Fruit fly (Drosophila melanogaster): ENCODE measurements around the gene roq.
A peak's percentile ranks its signal among the peaks of the same experiment; 100 is the strongest.

The roq gene

DNA sequence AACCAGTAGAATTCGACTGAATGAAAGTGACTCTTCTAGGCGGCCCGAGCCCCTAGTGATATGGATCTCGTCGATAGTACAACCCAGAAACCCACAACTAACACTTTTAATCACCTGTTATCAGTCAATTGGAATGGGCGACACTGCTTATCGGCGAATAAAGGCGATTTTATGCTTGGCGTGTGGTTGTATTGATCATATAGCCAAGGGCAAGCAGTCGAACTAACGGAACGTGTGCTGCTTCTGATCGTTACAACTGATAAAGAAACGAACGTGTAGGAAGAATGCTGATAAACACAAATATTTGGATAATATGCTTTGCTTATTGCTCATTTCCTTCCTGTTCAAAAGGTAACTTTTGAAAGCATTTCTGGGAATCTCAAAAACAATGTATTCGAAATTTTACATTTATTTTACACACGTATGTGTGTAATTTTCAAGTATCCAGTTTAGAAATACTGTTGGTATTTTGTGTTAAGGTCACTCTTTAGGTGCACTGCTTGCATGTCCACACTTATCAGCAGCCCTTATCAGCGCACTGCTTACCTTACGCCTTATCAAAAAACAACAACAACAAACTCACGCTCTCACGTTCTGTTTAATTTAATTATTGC, 2.9 kb upstream of the roq start, which contains the start of gene Agpat4:
TSS of gene Agpat4 (minus strand) at position 387 of the 614 bp plus-strand sequence.
- TF ChIP-seq svp (GFP tag) (peak; percentile 18), Hr38 (GFP tag; optimal IDR thresholded peaks at IDR 0.05) (no peak), fkh (GFP tag; optimal IDR thresholded peaks at IDR 0.05) (peak; percentile 44), ss (GFP tag; optimal IDR thresholded peaks at IDR 0.05) (no peak), CG3032 (tag; optimal IDR thresholded peaks at IDR 0.05) (no peak)

DNA sequence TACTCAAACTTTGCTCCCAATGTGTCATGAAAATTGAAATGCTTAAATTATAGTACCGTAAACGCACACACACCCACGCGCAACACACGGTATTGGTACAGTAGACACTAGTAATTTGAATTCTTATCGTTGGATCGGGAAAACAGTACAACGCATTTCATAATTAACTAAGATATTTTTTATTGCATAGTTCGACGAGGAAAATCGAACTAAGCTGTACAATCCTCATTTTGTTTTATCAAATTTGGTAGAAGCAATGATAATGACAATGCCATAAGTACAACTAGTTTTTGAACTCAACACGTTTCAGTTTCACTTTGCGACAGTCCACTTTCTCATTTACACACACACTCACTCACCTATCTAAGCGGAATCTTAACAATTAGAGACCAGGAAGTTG, 2.4 kb upstream of the roq start:
- TF ChIP-seq Ets21C (GFP tag; optimal IDR thresholded peaks at IDR 0.05) (no peak), cyc (GFP tag; optimal IDR thresholded peaks at IDR 0.05) (no peak), CG11762 (GFP tag; optimal IDR thresholded peaks at IDR 0.05; ENCODE audit: insufficient read depth) (no peak), CG6808 (GFP tag; optimal IDR thresholded peaks at IDR 0.05) (no peak)

DNA sequence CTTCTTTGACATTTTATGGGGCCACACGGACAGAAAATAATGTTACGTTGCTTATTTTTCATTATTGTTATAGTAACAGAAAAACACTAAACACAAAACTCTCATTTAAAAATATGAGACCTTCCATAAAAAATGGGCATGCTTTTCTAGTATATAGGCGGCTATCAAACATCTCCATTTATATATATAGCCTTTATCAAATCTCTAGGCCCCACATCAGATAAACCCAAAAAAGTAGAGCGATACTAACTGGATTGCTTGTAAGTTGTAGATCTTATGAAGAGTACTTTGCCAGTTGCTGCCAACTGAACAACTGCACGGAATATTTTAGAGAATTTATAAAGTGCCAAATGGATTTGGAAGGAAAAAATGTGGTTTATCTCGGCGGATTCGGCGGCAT, 8.8 kb downstream of the roq start, which contains the start of gene CG18814:
TSS of gene CG18814 (plus strand) at position 301 of the 400 bp plus-strand sequence.
- no peak for TF ChIP-seq fkh (GFP tag; optimal IDR thresholded peaks at IDR 0.05)
- TF ChIP-seq CG9139 (GFP tag; optimal IDR thresholded peaks at IDR 0.05), result no peak
- no peak for TF ChIP-seq topi (GFP tag; optimal IDR thresholded peaks at IDR 0.05)
- no peak for TF ChIP-seq acj6 (GFP tag; optimal IDR thresholded peaks at IDR 0.05)
- TF ChIP-seq CG6808 (GFP tag; optimal IDR thresholded peaks at IDR 0.05), result no peak

DNA sequence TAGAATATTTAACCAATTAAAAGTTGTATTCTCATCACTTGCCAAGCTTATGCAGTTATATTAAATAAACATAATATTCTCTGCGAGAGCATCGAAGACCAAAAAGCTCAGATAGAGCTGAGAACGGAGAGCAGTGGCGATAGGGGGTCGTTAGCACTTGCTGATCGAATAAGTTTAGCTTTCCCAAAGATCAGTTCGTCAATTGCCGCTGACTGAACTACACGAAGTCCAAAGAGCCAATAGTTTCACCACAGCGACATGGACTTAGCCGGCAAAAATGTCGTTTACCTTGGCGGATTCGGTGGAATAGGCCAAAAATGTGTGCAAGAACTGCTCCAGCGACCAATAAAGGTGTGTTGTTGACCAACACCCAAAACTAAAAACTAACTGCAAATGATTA, 10.2 kb downstream of the roq start, which contains the start of gene CG4842:
TSS of gene CG4842 (plus strand) at position 191 of the 400 bp plus-strand sequence.
- no peak for TF ChIP-seq Hr39 (GFP tag; optimal IDR thresholded peaks at IDR 0.05)
- TF ChIP-seq svp (GFP tag), result peak; percentile 70

DNA sequence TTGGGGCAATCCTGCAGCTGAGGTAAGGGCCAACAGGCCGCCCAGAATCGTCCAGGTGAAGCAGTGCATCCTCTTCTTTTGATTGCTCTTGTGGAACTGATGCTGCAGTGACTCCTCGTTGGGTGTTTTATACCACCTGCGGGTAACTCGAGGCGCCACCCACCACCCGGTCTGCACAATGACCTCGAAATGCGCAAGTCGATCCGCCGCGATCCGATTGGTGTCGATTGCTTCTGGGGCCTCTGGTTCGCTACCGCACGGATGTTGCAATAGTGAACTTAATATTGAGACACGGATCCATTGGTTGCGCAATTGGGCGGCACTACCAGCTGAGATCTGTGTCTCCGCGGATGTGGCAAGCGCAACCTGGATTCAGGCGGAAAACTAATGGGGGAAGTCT, 11.1 kb downstream of the roq start, which contains the start of gene Cpr72Ec:
TSS of gene Cpr72Ec (minus strand) at position 101 of the 400 bp plus-strand sequence.
- TF ChIP-seq CG4318 (GFP tag; optimal IDR thresholded peaks at IDR 0.05) (no peak), CG10669 (GFP tag; optimal IDR thresholded peaks at IDR 0.05) (no peak), Gug (GFP tag; IDR thresholded peaks at IDR 0.05) (no peak), CG7368 (GFP tag; optimal IDR thresholded peaks at IDR 0.05) (no peak), dac (GFP tag; optimal IDR thresholded peaks at IDR 0.05) (no peak), net (GFP tag; optimal IDR thresholded peaks at IDR 0.05) (no peak), Eip93F (GFP tag; optimal IDR thresholded peaks at IDR 0.05) (no peak), cyc (GFP tag; optimal IDR thresholded peaks at IDR 0.05) (no peak), vri (GFP tag; optimal IDR thresholded peaks at IDR 0.05) (no peak), Eip78C (GFP tag) (no peak), Sox14 (GFP tag; optimal IDR thresholded peaks at IDR 0.05) (no peak), Ets21C (GFP tag; optimal IDR thresholded peaks at IDR 0.05) (no peak), topi (GFP tag; optimal IDR thresholded peaks at IDR 0.05) (no peak), svp (GFP tag) (no peak), CG11294 (GFP tag; IDR thresholded peaks at IDR 0.05) (no peak), dsx (GFP tag; optimal IDR thresholded peaks at IDR 0.05; ENCODE audit: poor library complexity, severe bottlenecking) (no peak), CG8319 (GFP tag; optimal IDR thresholded peaks at IDR 0.05) (no peak), CG1621 (tag; optimal IDR thresholded peaks at IDR 0.05) (no peak)

DNA sequence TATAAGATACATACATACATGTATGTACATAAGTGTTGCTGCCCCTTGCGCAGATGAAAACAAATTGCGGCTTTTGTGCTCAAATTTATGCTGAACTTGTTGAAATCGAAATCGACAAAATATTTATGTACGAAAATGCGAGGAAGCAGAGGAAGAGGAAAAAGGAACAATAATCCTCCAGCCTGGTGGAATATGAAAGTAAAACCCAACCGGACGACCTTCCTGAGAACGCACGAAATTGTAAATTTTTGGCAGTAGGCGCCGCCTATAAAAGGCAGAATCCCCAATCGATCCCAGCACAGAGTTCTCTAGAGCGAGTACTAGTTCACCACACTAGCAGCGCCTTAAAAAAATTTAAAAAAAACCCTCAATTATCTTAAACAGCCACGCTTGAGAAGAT, 13.8 kb downstream of the roq start, which contains the start of gene Cpr72Eb:
TSS of gene Cpr72Eb (plus strand) at position 301 of the 400 bp plus-strand sequence.
- no peak for TF ChIP-seq CG6792 (GFP tag; optimal IDR thresholded peaks at IDR 0.05)

DNA sequence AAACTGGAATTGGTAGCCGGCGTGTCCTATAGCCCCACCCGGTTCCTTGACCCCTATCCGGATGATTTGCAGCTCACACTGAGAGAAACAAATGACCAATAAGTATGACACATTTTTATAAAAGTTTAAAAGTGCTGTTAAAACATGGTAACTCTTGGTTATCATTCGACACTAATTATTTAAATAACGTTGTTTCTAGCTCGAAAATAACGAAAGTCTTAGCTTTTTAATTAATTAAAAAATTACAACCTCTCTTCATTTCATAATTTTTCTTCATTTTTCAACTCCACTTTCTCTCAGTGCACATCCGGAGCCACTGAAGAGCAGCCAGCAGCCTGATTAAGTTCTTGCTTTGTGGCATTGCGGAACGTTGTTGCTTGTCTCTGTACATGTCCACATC, 14.2 kb downstream of the roq start:
- TF ChIP-seq CG3032 (tag; optimal IDR thresholded peaks at IDR 0.05), result peak; percentile 93
- TF ChIP-seq Hr39 (GFP tag; optimal IDR thresholded peaks at IDR 0.05), result peak; percentile 75
- TF ChIP-seq spab (GFP tag; optimal IDR thresholded peaks at IDR 0.05), result peak; percentile 88
- peak; percentile 85 for TF ChIP-seq Met (GFP tag; optimal IDR thresholded peaks at IDR 0.05)
- peak; percentile 87 for TF ChIP-seq Sox14 (GFP tag; optimal IDR thresholded peaks at IDR 0.05)
- TF ChIP-seq fkh (GFP tag; optimal IDR thresholded peaks at IDR 0.05), result no peak
- peak; percentile 82 for TF ChIP-seq CG16779 (tag; optimal IDR thresholded peaks at IDR 0.05)
- TF ChIP-seq CG6163 (GFP tag; IDR thresholded peaks at IDR 0.05), result no peak; the same call in 1 of the 3 replicates
- TF ChIP-seq acj6 (GFP tag; optimal IDR thresholded peaks at IDR 0.05), result peak; percentile 88
- peak; percentile 65 for TF ChIP-seq Sox15 (GFP tag; optimal IDR thresholded peaks at IDR 0.05)
- TF ChIP-seq Blimp-1 (GFP tag; optimal IDR thresholded peaks at IDR 0.05), result peak; percentile 63
- TF ChIP-seq lz (GFP tag; optimal IDR thresholded peaks at IDR 0.05), result peak; percentile 83
- peak; percentile 85 for TF ChIP-seq Sox102F (GFP tag; optimal IDR thresholded peaks at IDR 0.05)
- TF ChIP-seq CG10631 (GFP tag; optimal IDR thresholded peaks at IDR 0.05), result peak; percentile 87
- TF ChIP-seq Hr4 (GFP tag; optimal IDR thresholded peaks at IDR 0.05), result peak; percentile 44
- peak; percentile 85 for TF ChIP-seq pdm3 (GFP tag; optimal IDR thresholded peaks at IDR 0.05)
- TF ChIP-seq CG6792 (GFP tag; optimal IDR thresholded peaks at IDR 0.05), result peak; percentile 86
